Worm (Caenorhabditis elegans): ENCODE data around the gene szy-2.

DNA sequence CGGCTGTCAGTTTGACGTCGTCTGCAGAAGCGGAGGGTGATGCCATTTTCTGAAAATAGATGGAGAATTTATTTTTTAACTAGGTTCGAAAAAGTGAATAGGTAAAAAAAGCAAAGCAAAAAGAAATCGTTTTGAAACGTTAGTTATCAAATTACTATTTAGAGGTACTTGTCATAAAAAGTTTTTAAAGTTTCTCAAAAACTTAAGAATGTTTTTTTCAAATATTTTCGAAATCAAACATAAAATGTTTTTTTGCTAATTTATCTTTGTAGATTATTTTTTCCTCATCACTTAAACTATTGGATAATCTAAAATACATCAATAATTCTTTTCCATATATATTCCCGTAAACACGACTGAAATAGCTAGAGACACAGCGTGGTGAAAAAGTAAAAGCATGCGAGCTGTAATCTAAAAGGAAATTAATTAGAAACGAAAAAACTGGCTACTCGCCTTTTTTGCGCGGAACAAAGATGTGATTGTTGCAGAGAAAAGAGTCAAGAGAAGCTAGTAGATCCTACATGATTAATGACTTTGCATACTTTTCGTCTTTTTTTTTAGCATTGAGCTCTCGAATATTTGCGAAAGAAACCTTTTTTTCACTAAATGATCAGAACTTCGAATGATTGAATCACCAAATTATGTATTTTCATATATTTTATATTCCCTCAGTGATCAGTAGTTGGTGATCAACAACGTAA, at the start of gene szy-2:
- TF ChIP-seq fkh-10 (GFP tag; optimal IDR thresholded peaks at IDR 0.05) (no peak), ceh-9 (tag; optimal IDR thresholded peaks at IDR 0.05) (no peak), lin-11 (tag; optimal IDR thresholded peaks at IDR 0.05) (no peak), dmd-4 (tag; optimal IDR thresholded peaks at IDR 0.05; ENCODE audit: borderline replicate concordance) (no peak), ceh-34 (tag; optimal IDR thresholded peaks at IDR 0.05) (no peak), tbx-2 (tag; optimal IDR thresholded peaks at IDR 0.05) (no peak), nfya-1 (tag; optimal IDR thresholded peaks at IDR 0.05) (no peak), nhr-11 (tag; optimal IDR thresholded peaks at IDR 0.05) (no peak), lim-6 (tag; optimal IDR thresholded peaks at IDR 0.05) (no peak), pha-4 (tag; optimal IDR thresholded peaks at IDR 0.05) (no peak), ets-4 (tag; optimal IDR thresholded peaks at IDR 0.05) (no peak), ama-1 (optimal IDR thresholded peaks at IDR 0.05) (no peak), C08G9.2 (tag; optimal IDR thresholded peaks at IDR 0.05) (no peak), sox-4 (tag; optimal IDR thresholded peaks at IDR 0.05) (no peak)

All from whole organism, late embryonic.